Fruit fly (Drosophila melanogaster): Measurements from ENCODE around the gene CG10311.

CG10311 gene

DNA sequence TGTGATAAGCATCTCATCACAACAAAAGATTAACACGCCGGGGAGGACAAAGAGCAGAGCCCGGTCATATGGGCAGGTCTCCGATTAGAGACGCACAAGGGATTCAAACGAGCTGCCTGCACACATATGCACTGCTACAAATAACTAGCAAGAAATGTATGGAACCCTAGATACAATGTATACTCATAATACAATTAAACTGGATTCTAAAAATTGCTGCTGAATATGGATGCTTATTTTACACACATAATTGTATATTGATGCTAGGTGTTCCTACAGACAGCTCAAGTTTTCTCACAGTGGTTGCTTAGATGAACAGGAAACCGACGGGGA, 19.8 kb downstream of the CG10311 start (continued):
- TF ChIP-seq CG10669 (GFP tag; optimal IDR thresholded peaks at IDR 0.05): peak; percentile 43
- TF ChIP-seq ss (GFP tag; optimal IDR thresholded peaks at IDR 0.05): peak; percentile 18 to 49
- TF ChIP-seq Ets96B (tag; optimal IDR thresholded peaks at IDR 0.05): peak; percentile 63
- TF ChIP-seq CG4318 (GFP tag; optimal IDR thresholded peaks at IDR 0.05): no peak
- no peak for TF ChIP-seq Hr38 (GFP tag; optimal IDR thresholded peaks at IDR 0.05)
- peak; percentile 66 for TF ChIP-seq pdm3 (GFP tag; optimal IDR thresholded peaks at IDR 0.05)
- TF ChIP-seq CG7368 (GFP tag; optimal IDR thresholded peaks at IDR 0.05): no peak
- TF ChIP-seq CG11762 (GFP tag; optimal IDR thresholded peaks at IDR 0.05; ENCODE audit: insufficient read depth): no peak
- TF ChIP-seq achi (GFP tag; optimal IDR thresholded peaks at IDR 0.05): peak; percentile 69
- peak; percentile 14 for TF ChIP-seq CG31627 (GFP tag; optimal IDR thresholded peaks at IDR 0.05)
- TF ChIP-seq Lpt (GFP tag; optimal IDR thresholded peaks at IDR 0.05): peak; percentile 2
- TF ChIP-seq fkh (GFP tag; optimal IDR thresholded peaks at IDR 0.05): no peak
- TF ChIP-seq lz (GFP tag; optimal IDR thresholded peaks at IDR 0.05): peak; percentile 30
- TF ChIP-seq CG34406 (GFP tag; optimal IDR thresholded peaks at IDR 0.05): peak; percentile 36
- TF ChIP-seq dsx (GFP tag; optimal IDR thresholded peaks at IDR 0.05; ENCODE audit: poor library complexity, severe bottlenecking): peak; percentile 75
- peak; percentile 40 for TF ChIP-seq Gug (GFP tag; IDR thresholded peaks at IDR 0.05)
- peak; percentile 34 for TF ChIP-seq CG16779 (tag; optimal IDR thresholded peaks at IDR 0.05)
- TF ChIP-seq spab (GFP tag; optimal IDR thresholded peaks at IDR 0.05): peak; percentile 18
- TF ChIP-seq CG6792 (GFP tag; optimal IDR thresholded peaks at IDR 0.05): peak; percentile 54
- peak; percentile 17 for TF ChIP-seq CG11902 (GFP tag; optimal IDR thresholded peaks at IDR 0.05)
- peak; percentile 40 for TF ChIP-seq Met (GFP tag; optimal IDR thresholded peaks at IDR 0.05)
- peak; percentile 46 for TF ChIP-seq CG3032 (tag; optimal IDR thresholded peaks at IDR 0.05)
- no peak for TF ChIP-seq Blimp-1 (GFP tag; optimal IDR thresholded peaks at IDR 0.05)
- peak; percentile 29 for TF ChIP-seq fd59A (GFP tag; optimal IDR thresholded peaks at IDR 0.05)
- peak; percentile 41 for TF ChIP-seq CG1621 (tag; optimal IDR thresholded peaks at IDR 0.05)
- TF ChIP-seq Eip75B (GFP tag; optimal IDR thresholded peaks at IDR 0.05): peak; percentile 55
- peak; percentile 60 for TF ChIP-seq CG32006 (GFP tag; optimal IDR thresholded peaks at IDR 0.05)
- TF ChIP-seq dac (GFP tag; optimal IDR thresholded peaks at IDR 0.05): no peak
- peak; percentile 31 for TF ChIP-seq Hr39 (GFP tag; optimal IDR thresholded peaks at IDR 0.05)
- TF ChIP-seq svp (GFP tag): peak; percentile 76
- no peak for TF ChIP-seq CG9139 (GFP tag; optimal IDR thresholded peaks at IDR 0.05)
- TF ChIP-seq Ets21C (GFP tag; optimal IDR thresholded peaks at IDR 0.05): no peak
- peak; percentile 59; the same call in 1 of the 2 replicates for TF ChIP-seq CG15336 (GFP tag; IDR thresholded peaks at IDR 0.05)
- TF ChIP-seq CG10631 (GFP tag; optimal IDR thresholded peaks at IDR 0.05): peak; percentile 80
- TF ChIP-seq acj6 (GFP tag; optimal IDR thresholded peaks at IDR 0.05): peak; percentile 60
- no peak; the same call in 1 of the 2 replicates for TF ChIP-seq CG11294 (GFP tag; IDR thresholded peaks at IDR 0.05)
- TF ChIP-seq CG6808 (GFP tag; optimal IDR thresholded peaks at IDR 0.05): peak; percentile 24
- 0 out of 3 replicates have a peak, but pooled peaks have one; percentile 49 for TF ChIP-seq eg (GFP tag; IDR thresholded peaks at IDR 0.05)
- TF ChIP-seq CG8319 (GFP tag; optimal IDR thresholded peaks at IDR 0.05): no peak

dm6 chr3R:16336327-16337052, 20.3 kb downstream of the CG10311 start:
- TF ChIP-seq OdsH (GFP tag; optimal IDR thresholded peaks at IDR 0.05): peak; percentile 64
- TF ChIP-seq eg (GFP tag; IDR thresholded peaks at IDR 0.05): 0 out of 3 replicates have a peak, but pooled peaks have one; percentile 43
- TF ChIP-seq CG8119 (GFP tag; IDR thresholded peaks at IDR 0.05): peak; percentile 55; the same call in 2 of the 3 replicates
- TF ChIP-seq fd85E (GFP tag; optimal IDR thresholded peaks at IDR 0.05): no peak
- TF ChIP-seq Lpt (GFP tag; optimal IDR thresholded peaks at IDR 0.05): peak; percentile 10
- no peak for TF ChIP-seq CG11294 (GFP tag; IDR thresholded peaks at IDR 0.05)
- TF ChIP-seq fkh (GFP tag; optimal IDR thresholded peaks at IDR 0.05): peak; percentile 22
- no peak for TF ChIP-seq ss (GFP tag; optimal IDR thresholded peaks at IDR 0.05)
- peak; percentile 17 for TF ChIP-seq achi (GFP tag; optimal IDR thresholded peaks at IDR 0.05)
- TF ChIP-seq Sox14 (GFP tag; optimal IDR thresholded peaks at IDR 0.05): peak; percentile 38
- TF ChIP-seq Hr4 (GFP tag; optimal IDR thresholded peaks at IDR 0.05): peak; percentile 83
- peak; percentile 94 for TF ChIP-seq Eip78C (GFP tag)
- peak; percentile 28 for TF ChIP-seq Eip75B (GFP tag; optimal IDR thresholded peaks at IDR 0.05)
- peak; percentile 18 for TF ChIP-seq CG3919 (GFP tag; optimal IDR thresholded peaks at IDR 0.05)
- TF ChIP-seq CG15336 (GFP tag; IDR thresholded peaks at IDR 0.05): peak; percentile 51; the same call in 1 of the 2 replicates
- TF ChIP-seq Ets96B (tag; optimal IDR thresholded peaks at IDR 0.05): no peak
- TF ChIP-seq CG31627 (GFP tag; optimal IDR thresholded peaks at IDR 0.05): peak; percentile 46
- peak; percentile 77 for TF ChIP-seq dac (GFP tag; optimal IDR thresholded peaks at IDR 0.05)
- no peak for TF ChIP-seq CG6808 (GFP tag; optimal IDR thresholded peaks at IDR 0.05)
- peak; percentile 39 for TF ChIP-seq cyc (GFP tag; optimal IDR thresholded peaks at IDR 0.05)
- TF ChIP-seq CG9139 (GFP tag; optimal IDR thresholded peaks at IDR 0.05): no peak
- TF ChIP-seq acj6 (GFP tag; optimal IDR thresholded peaks at IDR 0.05): peak; percentile 15
- TF ChIP-seq Met (GFP tag; optimal IDR thresholded peaks at IDR 0.05): peak; percentile 70
- TF ChIP-seq vri (GFP tag; optimal IDR thresholded peaks at IDR 0.05): no peak
- no peak for TF ChIP-seq spab (GFP tag; optimal IDR thresholded peaks at IDR 0.05)
- peak; percentile 27 for TF ChIP-seq CG11762 (GFP tag; optimal IDR thresholded peaks at IDR 0.05; ENCODE audit: insufficient read depth)
